Worm (Caenorhabditis elegans) whole organism, L3 larva: ENCODE measurements around the gene nhr-39.

Experiments used
- nhr-12 ChIP-seq: fragments of 150-350 bp; optimal IDR thresholded peaks from 2 replicates; lab custom pipeline; 2014; ENCODE audit warnings: missing biosample characterization, missing genetic modification characterization
- nhr-237 ChIP-seq: fragments of 150-350 bp; optimal IDR thresholded peaks from 2 replicates; lab custom pipeline; 2014; ENCODE audit warnings: missing biosample characterization, missing genetic modification characterization
- nhr-76 ChIP-seq: fragments of 150-350 bp; sonication (generic microtip); optimal IDR thresholded peaks from 5 replicates; lab custom pipeline; 2014; ENCODE audit warnings: missing biosample characterization, missing genetic modification characterization

ce11 chrV:9328670-9329069 lies 25.5 kb downstream of the nhr-39 start, which contains the start of gene K07B1.4:
- no peak for TF ChIP-seq nhr-12 (tag; lab: Kevin White, UChicago)
- no peak for TF ChIP-seq nhr-237 (tag; lab: Kevin White, UChicago)
- no peak for TF ChIP-seq nhr-76
